Worm (Caenorhabditis elegans) whole organism, L4 larva: ENCODE measurements around the gene gpr-1.
A peak's percentile ranks its signal among the peaks of the same experiment; 100 is the strongest.

Experiments used
- F44E2.7 ChIP-seq: fragments of 200-800 bp; sonication (Bioruptor generic); IDR thresholded peaks from 2 replicates; pipeline ENCODE4 v2.1.2; 2022; ENCODE audit warnings: missing genetic modification characterization, missing compliant biosample characterization
- F49E8.2 ChIP-seq: sonication (generic microtip); optimal IDR thresholded peaks from 2 replicates; lab custom pipeline; 2016; ENCODE audit warnings: missing compliant biosample characterization, mild to moderate bottlenecking, missing genetic modification characterization, borderline replicate concordance
- R02D3.7 ChIP-seq: fragments of 150-350 bp; sonication (generic microtip); optimal IDR thresholded peaks from 3 replicates; lab custom pipeline; 2014; ENCODE audit warnings: missing biosample characterization, missing genetic modification characterization
- T20F7.1 ChIP-seq: fragments of 200-800 bp; sonication (Bioruptor generic); optimal IDR thresholded peaks from 2 replicates; lab custom pipeline; 2018; ENCODE audit warnings: mild to moderate bottlenecking, missing genetic modification characterization, missing compliant biosample characterization
- Y48G9A.11 ChIP-seq: fragments of 200-800 bp; sonication (Bioruptor generic); IDR thresholded peaks from 2 replicates; pipeline ENCODE4 v1.3.6; 2022; ENCODE audit warnings: missing genetic modification reagents, missing genetic modification characterization, missing compliant biosample characterization
- Y5F2A.4 ChIP-seq: fragments of 200-800 bp; sonication (Bioruptor generic); optimal IDR thresholded peaks from 2 replicates; lab custom pipeline; 2018; ENCODE audit warnings: mild to moderate bottlenecking, missing genetic modification characterization, missing compliant biosample characterization
- ZK337.2 ChIP-seq: fragments of 200-800 bp; sonication (Bioruptor generic); IDR thresholded peaks from 2 replicates; pipeline ENCODE4 v1.3.6; 2022; ENCODE audit warnings: missing genetic modification reagents, missing genetic modification characterization, missing compliant biosample characterization
- aha-1 ChIP-seq: fragments of 150-350 bp; peaks from one replicate; lab custom pipeline; 2014; ENCODE audit warnings: missing biosample characterization, missing genetic modification characterization
- arid-1 ChIP-seq: fragments of 200-800 bp; sonication (Bioruptor generic); conservative IDR thresholded peaks from 2 replicates; pipeline ENCODE4 v1.3.6; 2022; ENCODE audit warnings: missing genetic modification reagents, missing genetic modification characterization, missing compliant biosample characterization
- attf-4 ChIP-seq: sonication (generic microtip); optimal IDR thresholded peaks from 3 replicates; lab custom pipeline; 2017; ENCODE audit warnings: missing biosample characterization, missing genetic modification characterization
- ceh-20 ChIP-seq: fragments of 200-800 bp; sonication (Bioruptor generic); IDR thresholded peaks from 2 replicates; pipeline ENCODE4 v1.3.6; 2022; ENCODE audit warnings: missing genetic modification reagents, missing genetic modification characterization, missing compliant biosample characterization
- ceh-44 ChIP-seq: fragments of 200-800 bp; sonication (Bioruptor generic); IDR thresholded peaks from 2 replicates; pipeline ENCODE4 v1.3.6; 2022; ENCODE audit warnings: missing genetic modification reagents, missing genetic modification characterization, missing compliant biosample characterization
- cey-2 ChIP-seq: sonication (generic microtip); optimal IDR thresholded peaks from 3 replicates; lab custom pipeline; 2017; ENCODE audit warnings: missing genetic modification characterization, mild to moderate bottlenecking, missing compliant biosample characterization, antibody characterized with exemption, borderline replicate concordance; ENCODE audit not compliant: insufficient read depth
- ctbp-1 ChIP-seq: fragments of 200-800 bp; sonication (Bioruptor generic); IDR thresholded peaks from 2 replicates; pipeline ENCODE4 v1.3.6; 2022; ENCODE audit warnings: missing genetic modification reagents, missing genetic modification characterization, missing compliant biosample characterization
- daf-12 ChIP-seq: fragments of 150-350 bp; optimal IDR thresholded peaks from 2 replicates; lab custom pipeline; 2014; ENCODE audit warnings: missing biosample characterization, missing genetic modification reagents, missing genetic modification characterization
- dmd-6 ChIP-seq: fragments of 200-800 bp; sonication (Bioruptor generic); IDR thresholded peaks from 2 replicates; pipeline ENCODE4 v1.3.6; 2022; ENCODE audit warnings: missing genetic modification reagents, missing genetic modification characterization, missing compliant biosample characterization
- dmd-9 ChIP-seq: fragments of 200-800 bp; sonication (Bioruptor generic); IDR thresholded peaks from 2 replicates; pipeline ENCODE4 v1.3.6; 2022; ENCODE audit warnings: missing genetic modification reagents, missing genetic modification characterization, missing compliant biosample characterization
- dpl-1 ChIP-seq: fragments of 150-350 bp; optimal IDR thresholded peaks from 2 replicates; lab custom pipeline; 2014; ENCODE audit warnings: missing biosample characterization, missing genetic modification reagents, missing genetic modification characterization
- duxl-1 ChIP-seq: sonication (generic microtip); optimal IDR thresholded peaks from 2 replicates; lab custom pipeline; 2016; ENCODE audit warnings: mild to moderate bottlenecking, missing genetic modification characterization, moderate library complexity, missing compliant biosample characterization; ENCODE audit not compliant: poor library complexity
- egl-27 ChIP-seq: sonication (generic microtip); optimal IDR thresholded peaks from 3 replicates; lab custom pipeline; 2017; ENCODE audit warnings: missing biosample characterization, missing genetic modification reagents, missing genetic modification characterization
- egl-43 ChIP-seq: fragments of 200-800 bp; sonication (Bioruptor generic); IDR thresholded peaks from 2 replicates; pipeline ENCODE4 v1.3.6; 2022; ENCODE audit warnings: missing genetic modification reagents, missing genetic modification characterization, missing compliant biosample characterization
- gei-8 ChIP-seq: fragments of 200-800 bp; sonication (Bioruptor generic); optimal IDR thresholded peaks from 2 replicates; lab custom pipeline; 2018; ENCODE audit warnings: mild to moderate bottlenecking, missing genetic modification characterization, missing compliant biosample characterization
- hif-1 ChIP-seq, 2 experiments: sonication (generic microtip); optimal IDR thresholded peaks; 2 replicates each; lab custom pipeline; 2016 to 2017; ENCODE audit warnings: missing compliant biosample characterization in 2 of 2, missing genetic modification characterization in 2 of 2, missing genetic modification reagents in 2 of 2, missing genotype in 2 of 2, mild to moderate bottlenecking in 1 of 2
- hlh-30 ChIP-seq: sonication (generic microtip); optimal IDR thresholded peaks from 2 replicates; lab custom pipeline; 2017; ENCODE audit warnings: antibody characterized with exemption, mild to moderate bottlenecking, missing genetic modification characterization, missing compliant biosample characterization; ENCODE audit not compliant: insufficient read depth
- hmg-1.1 ChIP-seq: fragments of 200-800 bp; sonication (Bioruptor generic); IDR thresholded peaks from 2 replicates; pipeline ENCODE4 v1.3.6; 2022; ENCODE audit warnings: missing genetic modification reagents, missing genetic modification characterization, missing compliant biosample characterization
- lin-1 ChIP-seq: fragments of 200-800 bp; sonication (Bioruptor generic); IDR thresholded peaks from 2 replicates; pipeline ENCODE4 v1.3.6; 2022; ENCODE audit warnings: missing genetic modification reagents, missing genetic modification characterization, missing compliant biosample characterization
- lin-13 ChIP-seq: fragments of 150-350 bp; optimal IDR thresholded peaks from 2 replicates; lab custom pipeline; 2014; ENCODE audit warnings: missing biosample characterization, missing genetic modification reagents, missing genetic modification characterization
- lin-29 ChIP-seq: fragments of 200-800 bp; sonication (Bioruptor generic); IDR thresholded peaks from 2 replicates; pipeline ENCODE4 v1.3.6; 2022; ENCODE audit warnings: missing genetic modification reagents, missing genetic modification characterization, missing compliant biosample characterization
- lin-38 ChIP-seq: fragments of 200-800 bp; sonication (Bioruptor generic); IDR thresholded peaks from 2 replicates; pipeline ENCODE4 v1.3.6; 2022; ENCODE audit warnings: missing genetic modification reagents, missing genetic modification characterization, missing compliant biosample characterization
- lsy-2 ChIP-seq, 2 experiments: fragments of 150-350 bp in 1 of 2; sonication (generic microtip) in 1 of 2; optimal IDR thresholded peaks; 2 replicates each; lab custom pipeline; 2014 to 2017; ENCODE audit warnings: missing biosample characterization in 2 of 2, missing genetic modification characterization in 2 of 2
- madf-9 ChIP-seq: fragments of 200-800 bp; sonication (Bioruptor generic); conservative IDR thresholded peaks from 2 replicates; pipeline ENCODE4 v1.3.6; 2022; ENCODE audit warnings: missing genetic modification reagents, missing genetic modification characterization, missing compliant biosample characterization
- mdl-1 ChIP-seq, 2 experiments: fragments of 150-350 bp in 1 of 2; sonication (generic microtip) in 1 of 2; optimal IDR thresholded peaks; 2 replicates each; lab custom pipeline; 2014 to 2017; ENCODE audit warnings: missing biosample characterization in 2 of 2, missing genetic modification characterization in 2 of 2
- mes-2 ChIP-seq: sonication (generic microtip); optimal IDR thresholded peaks from 2 replicates; lab custom pipeline; 2016; ENCODE audit warnings: missing genotype, mild to moderate bottlenecking, missing genetic modification characterization, missing compliant biosample characterization; ENCODE audit not compliant: poor library complexity, severe bottlenecking
- mxl-2 ChIP-seq: fragments of 200-800 bp; sonication (Bioruptor generic); conservative IDR thresholded peaks from 2 replicates; pipeline ENCODE4 v1.3.6; 2022; ENCODE audit warnings: missing genetic modification reagents, missing genetic modification characterization, missing compliant biosample characterization
- nhr-11 ChIP-seq: fragments of 150-350 bp; optimal IDR thresholded peaks from 2 replicates; lab custom pipeline; 2014; ENCODE audit warnings: missing biosample characterization, missing genetic modification characterization
- nhr-41 ChIP-seq: fragments of 200-800 bp; sonication (Bioruptor generic); IDR thresholded peaks from 2 replicates; pipeline ENCODE4 v1.3.6; 2022; ENCODE audit warnings: missing genetic modification reagents, missing genetic modification characterization, missing compliant biosample characterization
- nhr-6 ChIP-seq: fragments of 150-350 bp; optimal IDR thresholded peaks from 2 replicates; lab custom pipeline; 2014; ENCODE audit warnings: missing biosample characterization, missing genetic modification characterization
- nhr-76 ChIP-seq: fragments of 150-350 bp; optimal IDR thresholded peaks from 2 replicates; lab custom pipeline; 2014; ENCODE audit warnings: missing biosample characterization, missing genetic modification characterization
- pha-4 ChIP-seq, 2 experiments: fragments of 150-350 bp in 1 of 2; fragments of 200-800 bp in 1 of 2; sonication (Bioruptor generic) in 1 of 2; IDR thresholded peaks in 1 of 2; optimal IDR thresholded peaks in 1 of 2; 2 replicates each; pipeline versions ENCODE4 v1.3.6 to Lab custom; 2014 to 2022; ENCODE audit warnings: missing genetic modification characterization in 2 of 2, missing genetic modification reagents in 2 of 2, missing biosample characterization in 1 of 2, missing compliant biosample characterization in 1 of 2
- pqm-1 ChIP-seq: sonication (generic microtip); optimal IDR thresholded peaks from 2 replicates; lab custom pipeline; 2017; ENCODE audit warnings: missing biosample characterization, missing genetic modification characterization
- sdz-12 ChIP-seq: fragments of 200-800 bp; sonication (Bioruptor generic); optimal IDR thresholded peaks from 2 replicates; lab custom pipeline; 2018; ENCODE audit warnings: mild to moderate bottlenecking, missing genetic modification characterization, missing compliant biosample characterization
- snpc-4 ChIP-seq: fragments of 150-350 bp; optimal IDR thresholded peaks from 2 replicates; lab custom pipeline; 2014; ENCODE audit warnings: missing biosample characterization, missing genetic modification characterization
- spr-3 ChIP-seq: fragments of 200-800 bp; sonication (Bioruptor generic); optimal IDR thresholded peaks from 2 replicates; lab custom pipeline; 2018; ENCODE audit warnings: mild to moderate bottlenecking, missing genetic modification characterization, missing compliant biosample characterization
- tra-1 ChIP-seq: fragments of 200-800 bp; sonication (Bioruptor generic); IDR thresholded peaks from 2 replicates; pipeline ENCODE4 v1.3.6; 2022; ENCODE audit warnings: missing genetic modification reagents, missing genetic modification characterization, missing compliant biosample characterization
- unc-39 ChIP-seq: sonication (generic microtip); optimal IDR thresholded peaks from 2 replicates; lab custom pipeline; 2017; ENCODE audit warnings: missing biosample characterization, missing genetic modification characterization
- zip-11 ChIP-seq: fragments of 200-800 bp; sonication (Bioruptor generic); IDR thresholded peaks from 2 replicates; pipeline ENCODE4 v1.3.6; 2022; ENCODE audit warnings: missing genetic modification characterization, missing compliant biosample characterization

gpr-1 gene

ce11 chrIII:8678371-8678770, 49.6 kb downstream of the gpr-1 start (continued):
- TF ChIP-seq ZK337.2 (peak; percentile 78), F49E8.2 (peak; percentile 44), egl-43 (GFP tag; lab: Robert Waterston, UW) (peak; percentile 97), hif-1 (tag; optimal IDR thresholded peaks at IDR 0.05; lab: Kevin White, UChicago) (peak in 1 of 2 experiments; percentile 69), Y5F2A.4 (peak; percentile 41), dmd-9 (GFP tag; lab: Robert Waterston, UW) (peak; percentile 71; the same call in 1 of the 2 replicates), Y48G9A.11 (GFP tag; lab: Robert Waterston, UW) (peak; percentile 81), snpc-4 (tag; lab: Kevin White, UChicago) (no peak), ctbp-1 (GFP tag; lab: Robert Waterston, UW) (peak; percentile 90), lin-38 (GFP tag; lab: Robert Waterston, UW) (peak; percentile 84), R02D3.7 (tag; lab: Kevin White, UChicago) (no peak), spr-3 (peak; percentile 54), madf-9 (peak; percentile 91), tra-1 (GFP tag; lab: Robert Waterston, UW) (peak; percentile 87), egl-27 (tag; lab: Kevin White, UChicago) (no peak), dpl-1 (peak; percentile 53), mxl-2 (GFP tag; lab: Robert Waterston, UW) (peak; percentile 79), lin-13 (GFP tag; lab: Kevin White, UChicago) (peak; percentile 72), ceh-20 (GFP tag; lab: Robert Waterston, UW) (peak; percentile 85), ceh-44 (GFP tag; lab: Robert Waterston, UW) (peak; percentile 74; the same call in 1 of the 2 replicates), lsy-2 (tag; optimal IDR thresholded peaks at IDR 0.05; lab: Kevin White, UChicago) (peak; percentile 36 to 68), attf-4 (tag; lab: Kevin White, UChicago) (no peak), zip-11 (GFP tag; lab: Robert Waterston, UW) (0 out of 2 replicates have a peak, but pooled peaks have one; percentile 36), nhr-6 (peak; percentile 30), daf-12 (no peak), nhr-11 (tag; lab: Kevin White, UChicago) (peak; percentile 39), lin-29 (GFP tag; lab: Robert Waterston, UW) (peak; percentile 65; the same call in 1 of the 2 replicates), F44E2.7 (GFP tag; lab: Robert Waterston, UW) (peak; percentile 74; the same call in 1 of the 2 replicates), mdl-1 (tag; optimal IDR thresholded peaks at IDR 0.05; lab: Kevin White, UChicago) (no peak), pqm-1 (no peak), T20F7.1 (GFP tag; lab: Kevin White, UChicago) (peak; percentile 73), nhr-41 (peak; percentile 87), nhr-76 (tag; lab: Kevin White, UChicago) (no peak), aha-1 (tag; lab: Kevin White, UChicago) (peak; percentile 84), lin-1 (GFP tag; lab: Robert Waterston, UW) (peak; percentile 92), hlh-30 (tag; lab: Kevin White, UChicago) (peak; percentile 72), gei-8 (GFP tag; lab: Kevin White, UChicago) (peak; percentile 71), unc-39 (tag; lab: Kevin White, UChicago) (no peak), dmd-6 (GFP tag; lab: Robert Waterston, UW) (peak; percentile 47), pha-4 (GFP tag; IDR thresholded peaks at IDR 0.05; lab: Robert Waterston, UW) (peak; percentile 93), pha-4 (tag; optimal IDR thresholded peaks at IDR 0.05; lab: Kevin White, UChicago) (no peak), duxl-1 (tag; lab: Kevin White, UChicago) (peak; percentile 85), mes-2 (tag; lab: Kevin White, UChicago) (peak; percentile 82), sdz-12 (GFP tag; lab: Kevin White, UChicago) (peak; percentile 84), arid-1 (peak; percentile 90), cey-2 (tag; lab: Kevin White, UChicago) (no peak), hmg-1.1 (GFP tag; lab: Robert Waterston, UW) (peak; percentile 96)
